Fruit fly (Drosophila melanogaster) whole organism, embryonic: Measurements from ENCODE around the gene Antp.
A peak's percentile ranks its signal among the peaks of the same experiment; 100 is the strongest.

Source experiments
- CG11504 ChIP-seq: fragments of 200-800 bp; sonication (Bioruptor generic); optimal IDR thresholded peaks from 3 replicates; lab custom pipeline; 2019; ENCODE audit warnings: missing biosample characterization, mild to moderate bottlenecking, missing genetic modification characterization, moderate library complexity
- CG14965 ChIP-seq: fragments of 200-800 bp; sonication (Bioruptor generic); optimal IDR thresholded peaks from 2 replicates; lab custom pipeline; 2016; ENCODE audit warnings: missing biosample characterization, missing genetic modification characterization, borderline replicate concordance
- CG15479 ChIP-seq: fragments of 200-800 bp; sonication (Bioruptor generic); optimal IDR thresholded peaks from 3 replicates; lab custom pipeline; 2019; ENCODE audit warnings: missing biosample characterization, mild to moderate bottlenecking, missing genetic modification characterization, moderate library complexity
- CG15696 ChIP-seq: fragments of 200-800 bp; sonication (Bioruptor generic); optimal IDR thresholded peaks from 2 replicates; lab custom pipeline; 2019; ENCODE audit warnings: missing biosample characterization, mild to moderate bottlenecking, missing genetic modification characterization, moderate library complexity
- CG17829 ChIP-seq: fragments of 200-800 bp; optimal IDR thresholded peaks from 2 replicates; lab custom pipeline; 2019; ENCODE audit warnings: missing biosample characterization, mild to moderate bottlenecking, missing genetic modification characterization, moderate library complexity
- CG2199 ChIP-seq: fragments of 200-800 bp; sonication (Bioruptor generic); IDR thresholded peaks from 3 replicates; pipeline ENCODE4 v1.3.6; 2022; ENCODE audit warnings: missing biosample characterization, missing genetic modification characterization
- CG31365 ChIP-seq: fragments of 200-800 bp; sonication (Bioruptor generic); optimal IDR thresholded peaks from 2 replicates; lab custom pipeline; 2018; ENCODE audit warnings: missing biosample characterization, mild to moderate bottlenecking, missing genetic modification characterization
- CG3726 ChIP-seq: fragments of 200-800 bp; sonication (Bioruptor generic); IDR thresholded peaks from 3 replicates; pipeline ENCODE4, ENCODE4 v1.3.6; 2022; ENCODE audit warnings: missing biosample characterization, missing genetic modification characterization
- CG7271 ChIP-seq: fragments of 200-800 bp; sonication (Bioruptor generic); optimal IDR thresholded peaks from 2 replicates; lab custom pipeline; 2018; ENCODE audit warnings: missing biosample characterization, mild to moderate bottlenecking, missing genetic modification characterization, moderate library complexity
- CG8944 ChIP-seq: fragments of 200-800 bp; sonication (Bioruptor generic); optimal IDR thresholded peaks from 3 replicates; lab custom pipeline; 2016; ENCODE audit warnings: missing biosample characterization, missing genetic modification characterization
- CG9727 ChIP-seq: fragments of 200-800 bp; sonication (Bioruptor generic); optimal IDR thresholded peaks from 3 replicates; lab custom pipeline; 2017; ENCODE audit warnings: missing biosample characterization, mild to moderate bottlenecking, missing genetic modification characterization
- CTCF ChIP-seq: fragments of 200-800 bp; sonication (Bioruptor generic); optimal IDR thresholded peaks from 2 replicates; lab custom pipeline; 2017; ENCODE audit warnings: missing biosample characterization, mild to moderate bottlenecking, missing genetic modification characterization, moderate library complexity
- Dfd ChIP-seq, 2 experiments: fragments of >200 bp; optimal IDR thresholded peaks; 2 replicates each; lab custom pipeline; 2017; ENCODE audit warnings: missing biosample characterization in 2 of 2, missing genetic modification characterization in 2 of 2
- Ets65A ChIP-seq: fragments of 200-800 bp; sonication (Bioruptor generic); peaks from one replicate; lab custom pipeline; 2016; ENCODE audit warnings: missing biosample characterization, missing genetic modification characterization
- HLHmδ ChIP-seq: fragments of 200-800 bp; sonication (Bioruptor generic); optimal IDR thresholded peaks from 2 replicates; lab custom pipeline; 2018; ENCODE audit warnings: missing biosample characterization, mild to moderate bottlenecking, missing genetic modification characterization, moderate library complexity
- Hey ChIP-seq: fragments of 200-800 bp; sonication (Bioruptor generic); optimal IDR thresholded peaks from 3 replicates; lab custom pipeline; 2018; ENCODE audit warnings: missing biosample characterization, mild to moderate bottlenecking, missing genetic modification characterization
- HmgD ChIP-seq: fragments of 200-800 bp; sonication (Bioruptor generic); optimal IDR thresholded peaks from 3 replicates; lab custom pipeline; 2016; ENCODE audit warnings: missing biosample characterization, missing genetic modification characterization
- Kr ChIP-seq: fragments of 200-800 bp; sonication (Bioruptor generic); optimal IDR thresholded peaks from 2 replicates; lab custom pipeline; 2017; ENCODE audit warnings: missing biosample characterization, mild to moderate bottlenecking, missing genetic modification characterization
- Opbp ChIP-seq: fragments of 200-800 bp; sonication (Bioruptor generic); IDR thresholded peaks from 3 replicates; pipeline ENCODE4 v1.3.6; 2022; ENCODE audit warnings: missing biosample characterization, missing genetic modification characterization; ENCODE audit not compliant: partially characterized antibody
- Six4 ChIP-seq: fragments of 200-800 bp; sonication (Bioruptor generic); optimal IDR thresholded peaks from 2 replicates; lab custom pipeline; 2016; ENCODE audit warnings: missing biosample characterization, missing genetic modification characterization
- amos ChIP-seq: fragments of 200-800 bp; sonication (Bioruptor generic); IDR thresholded peaks from 2 replicates; pipeline ENCODE4 v1.3.6; 2022; ENCODE audit warnings: missing biosample characterization, missing genetic modification characterization; ENCODE audit not compliant: partially characterized antibody
- az2 ChIP-seq: fragments of 200-800 bp; sonication (Bioruptor generic); optimal IDR thresholded peaks from 3 replicates; lab custom pipeline; 2016; ENCODE audit warnings: missing biosample characterization, missing genetic modification characterization
- cad ChIP-seq: fragments of >200 bp; optimal IDR thresholded peaks from 2 replicates; lab custom pipeline; 2017; ENCODE audit warnings: missing biosample characterization, missing genetic modification characterization
- chif ChIP-seq, 2 experiments: fragments of 200-800 bp; sonication (Bioruptor generic); optimal IDR thresholded peaks; 3 replicates each; lab custom pipeline; 2016; ENCODE audit warnings: missing biosample characterization in 2 of 2, missing genetic modification characterization in 2 of 2
- corto ChIP-seq: fragments of 200-800 bp; sonication (Bioruptor generic); optimal IDR thresholded peaks from 2 replicates; lab custom pipeline; 2016; ENCODE audit warnings: missing biosample characterization, mild to moderate bottlenecking, missing genetic modification characterization, moderate library complexity
- dpn ChIP-seq, 2 experiments: fragments of 200-800 bp; sonication (Bioruptor generic); optimal IDR thresholded peaks; 3 replicates each; lab custom pipeline; 2016; ENCODE audit warnings: missing biosample characterization in 2 of 2, missing genetic modification characterization in 2 of 2
- hkb ChIP-seq, 2 experiments: fragments of 200-800 bp in 1 of 2; fragments of >200 bp in 1 of 2; sonication (Bioruptor generic) in 1 of 2; IDR thresholded peaks in 1 of 2; optimal IDR thresholded peaks in 1 of 2; 2 replicates each; pipeline versions ENCODE4 v1.3.6 to Lab custom; 2017 to 2022; ENCODE audit warnings: missing biosample characterization in 1 of 2, missing genetic modification characterization in 1 of 2
- insv ChIP-seq, 2 experiments: fragments of 200-800 bp; sonication (Bioruptor generic); optimal IDR thresholded peaks; 3 replicates each; lab custom pipeline; 2016 to 2018; ENCODE audit warnings: missing biosample characterization in 2 of 2, missing genetic modification characterization in 2 of 2
- lola ChIP-seq, 3 experiments: fragments of >200 bp in 2 of 3; fragments of 200-800 bp in 1 of 3; sonication (Bioruptor generic) in 1 of 3; optimal IDR thresholded peaks; 2 replicates each; lab custom pipeline; 2017 to 2019; ENCODE audit warnings: missing biosample characterization in 3 of 3, missing genetic modification characterization in 3 of 3, mild to moderate bottlenecking in 1 of 3, moderate library complexity in 1 of 3
- pita ChIP-seq: fragments of 200-800 bp; sonication (Bioruptor generic); optimal IDR thresholded peaks from 2 replicates; lab custom pipeline; 2017; ENCODE audit warnings: missing biosample characterization, mild to moderate bottlenecking, missing genetic modification characterization
- prd ChIP-seq, 3 experiments: fragments of >200 bp in 2 of 3; fragments of 200-800 bp in 1 of 3; sonication (Bioruptor generic) in 1 of 3; optimal IDR thresholded peaks in 2 of 3; IDR thresholded peaks in 1 of 3; 2 replicates in 2 of 3; 3 replicates in 1 of 3; pipeline versions ENCODE4 v1.3.6 to Lab custom; 2017 to 2022; ENCODE audit warnings: missing biosample characterization in 1 of 3, missing genetic modification characterization in 1 of 3
- salm ChIP-seq: fragments of 200-800 bp; sonication (Bioruptor generic); optimal IDR thresholded peaks from 2 replicates; lab custom pipeline; 2018; ENCODE audit warnings: missing biosample characterization, mild to moderate bottlenecking, missing genetic modification characterization
- sens ChIP-seq: fragments of 200-800 bp; sonication (Bioruptor generic); peaks from one replicate; lab custom pipeline; 2016; ENCODE audit warnings: missing biosample characterization, missing genetic modification characterization
- tll ChIP-seq, 2 experiments: fragments of 200-800 bp in 1 of 2; fragments of >200 bp in 1 of 2; sonication (Bioruptor generic) in 1 of 2; optimal IDR thresholded peaks; 2 replicates each; lab custom pipeline; 2017 to 2019; ENCODE audit warnings: missing biosample characterization in 2 of 2, missing genetic modification characterization in 2 of 2, mild to moderate bottlenecking in 1 of 2, moderate library complexity in 1 of 2
- trem ChIP-seq: fragments of 200-800 bp; optimal IDR thresholded peaks from 3 replicates; lab custom pipeline; 2019; ENCODE audit warnings: missing biosample characterization, mild to moderate bottlenecking, missing genetic modification characterization, moderate library complexity
- unpg ChIP-seq: fragments of 200-800 bp; sonication (Bioruptor generic); optimal IDR thresholded peaks from 3 replicates; lab custom pipeline; 2018; ENCODE audit warnings: missing biosample characterization, mild to moderate bottlenecking, missing genetic modification characterization, moderate library complexity
- zen ChIP-seq: fragments of 200-800 bp; sonication (Bioruptor generic); optimal IDR thresholded peaks from 3 replicates; lab custom pipeline; 2018; ENCODE audit warnings: missing biosample characterization, mild to moderate bottlenecking, missing genetic modification characterization, moderate library complexity

Gene Antp

dm6 chr3R:6858997-6859396, 140.0 kb downstream of the Antp start:
- TF ChIP-seq CG3726 (GFP tag; lab: Robert Waterston, UW): no peak
- TF ChIP-seq Opbp (GFP tag; lab: Robert Waterston, UW): 0 out of 3 replicates have a peak, but pooled peaks have one; percentile 11
- TF ChIP-seq CG15479 (GFP tag; lab: Kevin White, UChicago): peak; percentile 53
- TF ChIP-seq cad (GFP tag; lab: Kevin White, UChicago): peak; percentile 99
- no peak for TF ChIP-seq CG17829 (tag; lab: Kevin White, UChicago)
- TF ChIP-seq tll (GFP tag; optimal IDR thresholded peaks at IDR 0.05; lab: Kevin White, UChicago): peak in 1 of 2 experiments; percentile 92
- TF ChIP-seq lola (GFP tag; optimal IDR thresholded peaks at IDR 0.05; lab: Kevin White, UChicago): no peak
- TF ChIP-seq Hey: no peak
- no peak for TF ChIP-seq hkb (optimal IDR thresholded peaks at IDR 0.05; lab: Kevin White, UChicago)
- no peak for TF ChIP-seq hkb (GFP tag; IDR thresholded peaks at IDR 0.05; lab: Robert Waterston, UW)
- no peak for TF ChIP-seq corto (GFP tag; lab: Kevin White, UChicago)
- peak; percentile 93 for TF ChIP-seq zen
- peak; percentile 67 for TF ChIP-seq CG7271 (tag; lab: Kevin White, UChicago)

DNA sequence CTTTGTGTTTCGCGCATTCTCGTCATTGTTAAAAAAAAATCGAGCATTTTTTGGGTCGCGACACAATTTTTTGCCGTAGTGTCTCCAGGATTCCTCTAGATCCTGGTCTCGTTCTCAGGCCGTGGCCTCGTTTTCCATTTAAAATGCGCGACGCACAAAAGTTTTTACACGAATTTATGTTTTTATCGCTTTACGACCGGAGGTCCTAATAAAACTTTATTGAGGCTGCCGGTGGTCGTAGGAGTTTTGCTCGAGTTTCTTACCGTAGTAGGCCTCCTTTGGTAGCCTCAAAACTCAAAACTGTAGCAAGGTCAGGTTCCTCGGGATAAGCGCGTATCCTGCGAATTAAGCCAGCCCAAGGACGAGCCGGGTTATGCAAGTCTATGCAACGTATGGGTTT, 141.6 kb downstream of the Antp start:
- TF ChIP-seq cad (GFP tag; lab: Kevin White, UChicago) (peak; percentile 98), CG7271 (tag; lab: Kevin White, UChicago) (peak; percentile 97), CG8944 (GFP tag; lab: Kevin White, UChicago) (no peak)

dm6 chr3R:6854296-6854695, 144.7 kb downstream of the Antp start:
- TF ChIP-seq CG9727 (no peak), prd (optimal IDR thresholded peaks at IDR 0.05; lab: Kevin White, UChicago) (no peak), prd (GFP tag; IDR thresholded peaks at IDR 0.05; lab: Robert Waterston, UW) (no peak), CG15479 (GFP tag; lab: Kevin White, UChicago) (peak; percentile 47), zen (peak; percentile 84), CG14965 (GFP tag; lab: Kevin White, UChicago) (peak; percentile 97), amos (GFP tag; lab: Robert Waterston, UW) (peak; percentile 36; the same call in 1 of the 2 replicates), insv (GFP tag; optimal IDR thresholded peaks at IDR 0.05; lab: Kevin White, UChicago) (peak; percentile 93 to 100), Dfd (GFP tag; optimal IDR thresholded peaks at IDR 0.05; lab: Kevin White, UChicago) (peak in 1 of 2 experiments; percentile 38), HmgD (GFP tag; lab: Kevin White, UChicago) (peak; percentile 17), chif (GFP tag; optimal IDR thresholded peaks at IDR 0.05; lab: Kevin White, UChicago) (peak in 1 of 2 experiments; percentile 61), CG2199 (GFP tag; lab: Robert Waterston, UW) (peak; percentile 93), CG15696 (tag; lab: Kevin White, UChicago) (peak; percentile 24), az2 (GFP tag; lab: Kevin White, UChicago) (no peak), Six4 (no peak), cad (GFP tag; lab: Kevin White, UChicago) (peak; percentile 26), CG31365 (tag; lab: Kevin White, UChicago) (peak; percentile 97), pita (GFP tag; lab: Kevin White, UChicago) (peak; percentile 76), CG11504 (tag; lab: Kevin White, UChicago) (peak; percentile 100), CTCF (GFP tag; lab: Kevin White, UChicago) (peak; percentile 79), trem (tag; lab: Kevin White, UChicago) (peak; percentile 3), sens (GFP tag; lab: Kevin White, UChicago) (peak; percentile 48)

DNA sequence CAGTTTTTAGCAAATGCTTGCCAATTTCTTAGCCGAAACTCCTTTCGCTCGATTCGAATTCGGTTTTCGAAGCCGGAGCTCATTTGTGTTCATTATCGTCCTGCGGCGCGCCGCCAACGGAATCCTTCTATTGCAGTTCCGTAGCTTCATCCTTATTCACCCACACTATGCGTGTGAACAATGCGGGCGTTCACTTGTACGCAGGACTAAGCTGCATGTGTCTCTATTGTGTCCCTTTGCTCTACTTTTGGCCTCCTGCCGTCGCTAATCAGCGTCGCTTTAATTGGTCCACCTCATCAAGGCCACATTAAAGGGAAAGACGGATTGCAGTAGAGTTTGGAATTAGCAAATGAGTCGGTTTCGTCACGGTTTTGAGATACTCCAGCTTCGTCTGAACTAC, 145.4 kb downstream of the Antp start:
- TF ChIP-seq Kr (GFP tag; lab: Kevin White, UChicago) (no peak), zen (peak; percentile 59), HLHmδ (GFP tag; lab: Kevin White, UChicago) (no peak), dpn (GFP tag; optimal IDR thresholded peaks at IDR 0.05; lab: Kevin White, UChicago) (no peak), unpg (GFP tag; lab: Kevin White, UChicago) (no peak), salm (tag; lab: Kevin White, UChicago) (no peak), Ets65A (GFP tag; lab: Kevin White, UChicago) (peak; percentile 76)
